Fruit fly (Drosophila melanogaster) S2 (cell line): ENCODE measurements around the gene CG31156.
A peak's percentile ranks its signal among the peaks of the same experiment; 100 is the strongest.

Experiments used
- CG8478 ChIP-seq: fragments of >200 bp; optimal IDR thresholded peaks from 2 replicates; lab custom pipeline; 2018
- CTCF ChIP-seq, 2 experiments: fragments of >200 bp; optimal IDR thresholded peaks; 2 replicates each; lab custom pipeline; 2018

- TF ChIP-seq CG8478 (no peak), CTCF (optimal IDR thresholded peaks at IDR 0.05; lab: Kevin White, UChicago) (peak; percentile 50 to 57)
Observed at dm6 chr3R:22580546-22580945, 32.9 kb downstream of the CG31156 start, which contains the start of gene CSN6.
